Worm (Caenorhabditis elegans) whole organism, L1 larva: ENCODE results near the gene irld-25.

ENCODE experiments used
- ceh-8 ChIP-seq: fragments of 200-800 bp; sonication (Bioruptor generic); optimal IDR thresholded peaks from 2 replicates; lab custom pipeline; 2018; ENCODE audit warnings: mild to moderate bottlenecking, missing genetic modification characterization, moderate library complexity, missing compliant biosample characterization
- fkh-10 ChIP-seq: sonication (generic microtip); optimal IDR thresholded peaks from 2 replicates; lab custom pipeline; 2017; ENCODE audit warnings: missing biosample characterization, missing genetic modification reagents, missing genetic modification characterization
- fos-1 ChIP-seq: fragments of 150-350 bp; optimal IDR thresholded peaks from 2 replicates; lab custom pipeline; 2014; ENCODE audit warnings: missing biosample characterization, missing genetic modification characterization
- nhr-237 ChIP-seq: fragments of 150-350 bp; optimal IDR thresholded peaks from 2 replicates; lab custom pipeline; 2014; ENCODE audit warnings: missing biosample characterization, missing genetic modification characterization
- rnt-1 ChIP-seq: sonication (generic microtip); optimal IDR thresholded peaks from 2 replicates; lab custom pipeline; 2016; ENCODE audit warnings: mild to moderate bottlenecking, missing genetic modification characterization, moderate library complexity, missing compliant biosample characterization
- sptf-1 ChIP-seq: fragments of 150-350 bp; optimal IDR thresholded peaks from 2 replicates; lab custom pipeline; 2014; ENCODE audit warnings: missing biosample characterization, missing genetic modification characterization
- ztf-4 ChIP-seq: fragments of 150-350 bp; optimal IDR thresholded peaks from 2 replicates; lab custom pipeline; 2014; ENCODE audit warnings: missing biosample characterization, missing genetic modification characterization

DNA sequence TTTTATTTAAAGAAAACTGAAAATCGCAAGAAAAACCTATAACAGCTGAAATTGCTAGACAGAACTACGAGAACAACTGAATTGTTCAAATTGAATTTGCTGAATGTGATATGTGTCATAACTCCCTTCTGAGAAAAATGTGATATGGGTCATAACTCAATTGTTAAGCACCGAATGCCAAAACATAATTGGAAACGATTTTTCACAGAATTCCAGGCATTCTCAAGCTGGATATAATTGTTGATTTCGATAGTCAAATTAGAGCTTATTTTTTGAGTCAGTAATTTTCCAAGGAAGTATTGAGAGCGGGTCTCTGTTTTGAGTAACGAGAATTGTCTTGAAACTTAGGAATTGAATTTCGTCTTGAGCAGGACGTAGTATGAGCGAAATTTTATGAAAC is 39.5 kb upstream of the irld-25 start:
- no peak for TF ChIP-seq ceh-8 (GFP tag; lab: Kevin White, UChicago)
- TF ChIP-seq nhr-237 (tag; lab: Kevin White, UChicago) = no peak
- TF ChIP-seq fkh-10 (GFP tag; lab: Kevin White, UChicago) = no peak
- TF ChIP-seq rnt-1 = no peak
- TF ChIP-seq ztf-4 = no peak
- TF ChIP-seq sptf-1 = no peak
- TF ChIP-seq fos-1 (tag; lab: Kevin White, UChicago) = no peak
